Worm (Caenorhabditis elegans) whole organism, L2 larva: ENCODE measurements around the gene ZK899.5.

Experiments used
- ama-1 ChIP-seq: fragments of 150-350 bp; optimal IDR thresholded peaks from 2 replicates; lab custom pipeline; 2018; ENCODE audit warnings: inconsistent platforms
- fos-1 ChIP-seq: fragments of 150-350 bp; optimal IDR thresholded peaks from 2 replicates; lab custom pipeline; 2014; ENCODE audit warnings: missing biosample characterization, missing genetic modification characterization
- lin-39 ChIP-seq: fragments of 150-350 bp; optimal IDR thresholded peaks from 2 replicates; lab custom pipeline; 2014; ENCODE audit warnings: missing biosample characterization, missing genetic modification reagents, missing genetic modification characterization
- lsy-2 ChIP-seq, 2 experiments: fragments of 150-350 bp in 1 of 2; sonication (generic microtip) in 1 of 2; optimal IDR thresholded peaks; 2 replicates each; lab custom pipeline; 2014 to 2017; ENCODE audit warnings: missing biosample characterization in 2 of 2, missing genetic modification characterization in 2 of 2
- nhr-23 ChIP-seq: fragments of 150-350 bp; optimal IDR thresholded peaks from 2 replicates; lab custom pipeline; 2014; ENCODE audit warnings: missing biosample characterization, missing genetic modification reagents, missing genetic modification characterization
- nhr-237 ChIP-seq: fragments of 150-350 bp; optimal IDR thresholded peaks from 2 replicates; lab custom pipeline; 2014; ENCODE audit warnings: missing biosample characterization, missing genetic modification characterization
- skn-1 ChIP-seq: sonication (generic microtip); optimal IDR thresholded peaks from 2 replicates; lab custom pipeline; 2017; ENCODE audit warnings: missing biosample characterization, missing genetic modification characterization
- snpc-4 ChIP-seq: fragments of 150-350 bp; optimal IDR thresholded peaks from 2 replicates; lab custom pipeline; 2014; ENCODE audit warnings: missing biosample characterization, missing genetic modification characterization
- ztf-4 ChIP-seq: fragments of 150-350 bp; optimal IDR thresholded peaks from 2 replicates; lab custom pipeline; 2014; ENCODE audit warnings: missing biosample characterization, missing genetic modification characterization

- TF ChIP-seq snpc-4 = no peak
- no peak for TF ChIP-seq ama-1
- no peak for TF ChIP-seq fos-1 (tag; lab: Kevin White, UChicago)
- TF ChIP-seq skn-1 (tag; lab: Kevin White, UChicago) = no peak
- TF ChIP-seq lsy-2 (tag; optimal IDR thresholded peaks at IDR 0.05; lab: Kevin White, UChicago) = no peak
- no peak for TF ChIP-seq ztf-4 (tag; lab: Kevin White, UChicago)
- no peak for TF ChIP-seq nhr-237 (tag; lab: Kevin White, UChicago)
- TF ChIP-seq nhr-23 (tag; lab: Kevin White, UChicago) = no peak
- TF ChIP-seq lin-39 (tag; lab: Kevin White, UChicago) = no peak
These were observed 44.2 kb upstream of the ZK899.5 start for ce11 chrX:9504911-9505397.
